Worm (Caenorhabditis elegans): ENCODE results near the gene Y73B3A.20.
"Not testable (repeated sequence)": the region's sequence is repeated elsewhere in the genome, so short reads cannot be mapped to it uniquely, and the experiment has no call there.

- not testable (repeated sequence) for TF ChIP-seq K09A11.1 (tag; optimal IDR thresholded peaks at IDR 0.05; ENCODE audit: insufficient read depth); C08G9.2 (tag; optimal IDR thresholded peaks at IDR 0.05); dmd-4 (tag; optimal IDR thresholded peaks at IDR 0.05; ENCODE audit: borderline replicate concordance); unc-3 (GFP tag; conservative IDR thresholded peaks at IDR 0.05); unc-3 (tag; optimal IDR thresholded peaks at IDR 0.05)
Measured at ce11 chrX:47484-47883, at the start of gene Y73B3A.20.
